Worm (Caenorhabditis elegans) whole organism, L2 larva: ENCODE data around the gene F31F4.11.

Source experiments
- aly-2 ChIP-seq: fragments of 150-350 bp; optimal IDR thresholded peaks from 2 replicates; lab custom pipeline; 2014; ENCODE audit warnings: missing biosample characterization, missing genetic modification characterization
- ama-1 ChIP-seq: fragments of 150-350 bp; optimal IDR thresholded peaks from 2 replicates; lab custom pipeline; 2018; ENCODE audit warnings: inconsistent platforms
- blmp-1 ChIP-seq: sonication (generic microtip); optimal IDR thresholded peaks from 2 replicates; lab custom pipeline; 2017; ENCODE audit warnings: missing genetic modification characterization, mild to moderate bottlenecking, missing compliant biosample characterization, antibody characterized with exemption, moderate library complexity; ENCODE audit not compliant: insufficient read depth
- ceh-16 ChIP-seq: fragments of 150-350 bp; optimal IDR thresholded peaks from 2 replicates; lab custom pipeline; 2014; ENCODE audit warnings: missing biosample characterization, missing genetic modification characterization
- elt-1 ChIP-seq: fragments of 150-350 bp; optimal IDR thresholded peaks from 2 replicates; lab custom pipeline; 2014; ENCODE audit warnings: missing biosample characterization, missing genetic modification characterization
- elt-3 ChIP-seq: sonication (generic microtip); optimal IDR thresholded peaks from 2 replicates; lab custom pipeline; 2017; ENCODE audit warnings: missing biosample characterization, missing genetic modification characterization
- fos-1 ChIP-seq: fragments of 150-350 bp; optimal IDR thresholded peaks from 2 replicates; lab custom pipeline; 2014; ENCODE audit warnings: missing biosample characterization, missing genetic modification characterization
- mdl-1 ChIP-seq, 2 experiments: fragments of 150-350 bp in 1 of 2; sonication (generic microtip) in 1 of 2; optimal IDR thresholded peaks; 2 replicates each; lab custom pipeline; 2017; ENCODE audit warnings: missing biosample characterization in 2 of 2, missing genetic modification characterization in 2 of 2
- nhr-11 ChIP-seq: fragments of 150-350 bp; optimal IDR thresholded peaks from 2 replicates; lab custom pipeline; 2014; ENCODE audit warnings: missing biosample characterization, missing genetic modification characterization
- unc-39 ChIP-seq: fragments of 150-350 bp; optimal IDR thresholded peaks from 2 replicates; lab custom pipeline; 2014; ENCODE audit warnings: missing biosample characterization, missing genetic modification characterization
- unc-62 ChIP-seq: fragments of 150-350 bp; optimal IDR thresholded peaks from 2 replicates; lab custom pipeline; 2014; ENCODE audit warnings: missing biosample characterization, missing genetic modification reagents, missing genetic modification characterization

DNA sequence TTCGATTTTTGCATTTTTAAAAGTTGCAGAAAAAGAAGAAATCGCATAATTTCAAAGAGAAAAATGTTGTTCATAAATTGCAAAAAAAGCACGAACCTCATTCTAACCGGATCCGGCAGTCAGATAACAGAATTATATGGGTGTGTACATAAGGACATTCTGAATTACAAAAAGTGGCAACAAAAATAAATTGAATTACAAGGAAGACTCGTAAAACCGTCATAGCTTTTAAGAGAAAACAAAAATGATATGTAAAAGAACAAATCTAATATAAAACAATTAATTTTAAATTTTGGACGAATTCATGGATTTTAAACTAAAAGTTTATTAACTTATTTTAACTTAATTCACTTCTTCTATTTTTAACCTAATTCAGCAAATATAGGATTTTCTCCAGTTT lies 4.0 kb downstream of the F31F4.11 start, which contains the start of gene F31F4.17:
- TF ChIP-seq nhr-11 (tag; lab: Kevin White, UChicago): no peak
- no peak for TF ChIP-seq fos-1 (tag; lab: Kevin White, UChicago)
- no peak for TF ChIP-seq blmp-1
- no peak for TF ChIP-seq elt-3 (tag; lab: Kevin White, UChicago)
- no peak for TF ChIP-seq unc-62
- no peak for TF ChIP-seq elt-1
- no peak for TF ChIP-seq ama-1 (lab: Kevin White, UChicago)
- no peak for TF ChIP-seq ceh-16 (tag; lab: Kevin White, UChicago)
- no peak for TF ChIP-seq mdl-1 (tag; optimal IDR thresholded peaks at IDR 0.05; lab: Kevin White, UChicago)
- no peak for TF ChIP-seq unc-39 (tag; lab: Kevin White, UChicago)
- no peak for TF ChIP-seq aly-2
